Worm (Caenorhabditis elegans) whole organism, L4 larva: ENCODE measurements around the gene C30E1.4.

Experiments used
- F10B5.3 ChIP-seq: sonication (generic microtip); optimal IDR thresholded peaks from 2 replicates; lab custom pipeline; 2016; ENCODE audit warnings: mild to moderate bottlenecking, missing genetic modification characterization, missing compliant biosample characterization
- pqm-1 ChIP-seq: sonication (generic microtip); optimal IDR thresholded peaks from 2 replicates; lab custom pipeline; 2017; ENCODE audit warnings: missing biosample characterization, missing genetic modification characterization

DNA sequence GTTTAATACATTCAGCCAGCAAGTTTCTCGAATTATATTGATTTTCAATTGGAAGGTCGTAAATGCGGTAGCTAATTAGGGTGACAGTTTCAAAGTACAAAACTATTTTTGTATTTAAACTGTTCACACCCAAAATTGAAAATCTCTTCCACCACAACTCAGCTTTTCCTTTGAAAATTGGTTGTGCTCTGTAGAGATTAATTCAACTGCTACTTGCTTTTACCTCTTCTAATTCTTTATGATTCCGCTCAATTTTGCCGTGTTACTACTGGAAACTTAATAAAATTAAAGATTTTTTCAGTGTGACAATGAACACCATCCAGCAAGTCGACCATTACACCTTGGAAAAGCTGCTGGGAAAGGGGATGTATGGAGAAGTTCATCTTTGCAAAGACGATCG lies 32.1 kb upstream of the C30E1.4 start, which contains the start of gene F39F10.3:
- TF ChIP-seq pqm-1, result no peak
- no peak for TF ChIP-seq F10B5.3 (tag; lab: Kevin White, UChicago)
